Fruit fly (Drosophila melanogaster) Kc167 (cell line): Measurements from ENCODE around the gene Pfdn2.

ENCODE experiments used
- Myc ChIP-seq: fragments of >200 bp; optimal IDR thresholded peaks from 2 replicates; lab custom pipeline; 2017; ENCODE audit warnings: missing external identifiers
- Sin3A ChIP-seq: fragments of >200 bp; optimal IDR thresholded peaks from 2 replicates; lab custom pipeline; 2018; ENCODE audit warnings: missing external identifiers
- h ChIP-seq: fragments of >200 bp; optimal IDR thresholded peaks from 3 replicates; lab custom pipeline; 2018; ENCODE audit warnings: missing external identifiers
- insv ChIP-seq: fragments of >200 bp; optimal IDR thresholded peaks from 3 replicates; lab custom pipeline; 2018; ENCODE audit warnings: missing external identifiers
- psq ChIP-seq: fragments of >200 bp; optimal IDR thresholded peaks from 2 replicates; lab custom pipeline; 2017; ENCODE audit warnings: missing external identifiers
- ttk ChIP-seq: sonication (Bioruptor generic); optimal IDR thresholded peaks from 2 replicates; lab custom pipeline; 2017; ENCODE audit warnings: missing external identifiers

The Pfdn2 gene

DNA sequence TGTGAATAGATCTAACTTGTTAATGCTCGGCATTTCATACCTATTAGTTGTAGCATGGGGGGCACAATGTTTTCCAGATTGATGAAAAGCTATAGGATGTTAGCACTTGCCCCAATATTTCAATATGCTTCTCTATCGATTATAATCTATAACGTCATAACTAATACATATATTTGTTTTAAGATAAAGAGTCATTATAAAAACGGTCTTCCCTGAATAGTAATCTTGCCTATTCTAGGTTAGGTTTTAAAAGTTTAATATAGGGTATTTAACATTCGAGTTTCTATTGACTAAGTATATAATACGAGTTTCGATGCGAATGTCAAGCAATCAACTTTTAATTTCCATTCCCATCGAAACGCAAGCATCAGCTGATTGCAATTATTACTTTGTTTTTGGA, 13.0 kb downstream of the Pfdn2 start, which contains the start of the genes CG6321 and Blos2:
Gene CG6321, minus strand, starts transcription at position 25 of the 400 bp plus-strand sequence.
Gene Blos2, plus strand, starts transcription at position 372 of the 400 bp plus-strand sequence.
- TF ChIP-seq Sin3A (no peak), Myc (lab: Kevin White, UChicago) (no peak)

DNA sequence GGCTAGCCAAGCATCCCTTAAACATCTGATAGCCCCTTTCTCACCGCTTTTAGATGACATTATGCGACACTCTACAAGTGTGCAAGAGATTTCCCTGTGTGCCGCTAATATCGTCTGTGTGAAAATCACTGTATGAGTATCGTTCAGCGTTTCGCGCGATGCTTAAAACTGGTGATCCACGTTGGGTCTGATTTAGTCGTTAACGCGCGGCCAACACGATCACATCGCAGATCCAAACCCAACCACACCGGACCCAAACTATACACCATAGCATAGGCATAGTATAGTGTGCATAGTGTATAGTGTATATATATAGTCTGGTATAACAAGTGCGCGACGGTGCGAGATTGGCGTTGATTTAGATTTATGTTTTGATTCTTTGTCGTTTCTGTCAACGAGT, 20.3 kb downstream of the Pfdn2 start, which contains the start of gene CG7888:
Gene CG7888, plus strand, starts transcription at position 193 of the 400 bp plus-strand sequence.
- TF ChIP-seq h (lab: Kevin White, UChicago), result no peak

DNA sequence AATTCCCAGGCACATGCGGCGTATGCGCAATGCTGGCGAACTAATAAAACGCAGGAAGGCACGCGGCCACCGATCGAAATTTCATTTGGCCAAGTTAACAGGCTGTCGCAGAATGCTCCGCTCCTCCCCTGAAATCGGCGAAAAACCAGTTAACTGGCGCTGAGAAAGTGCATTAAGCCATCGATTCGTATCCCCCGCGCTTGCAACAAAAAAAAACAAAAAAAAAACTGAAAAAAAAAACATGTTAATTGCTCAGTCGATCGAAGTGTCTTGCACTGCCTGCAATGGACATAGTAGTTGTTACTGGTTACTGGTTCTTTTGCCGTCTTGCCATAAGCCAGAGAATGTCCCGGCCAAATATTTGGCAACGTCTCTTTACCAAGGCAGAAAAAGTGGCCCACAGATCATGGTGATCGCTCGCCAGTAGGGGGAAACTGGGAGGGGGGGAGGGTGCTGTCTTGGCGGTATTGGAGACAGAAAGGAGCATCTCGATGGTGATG, 21.4 kb downstream of the Pfdn2 start:
- TF ChIP-seq Sin3A, result no peak
- no peak for TF ChIP-seq ttk (lab: Kevin White, UChicago)

DNA sequence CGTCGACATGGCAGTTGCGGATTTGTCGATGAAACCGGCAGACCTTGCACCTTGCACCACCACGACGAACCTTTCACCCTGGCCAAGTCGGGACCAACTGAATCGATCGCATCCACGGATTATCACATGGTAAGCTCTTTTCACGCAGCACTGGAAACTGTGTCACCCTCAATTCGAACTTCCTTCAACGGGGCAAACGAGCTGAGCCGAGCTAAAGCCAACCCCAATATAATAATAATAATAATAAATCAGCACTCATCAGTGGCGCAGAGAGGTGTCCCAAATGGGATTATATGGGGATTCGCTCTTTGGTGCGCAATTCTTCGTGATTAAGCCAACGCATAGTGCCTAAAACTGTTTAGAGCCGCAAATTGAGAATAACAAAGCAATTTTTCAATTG, 22.9 kb downstream of the Pfdn2 start, which contains the start of gene CG43693:
Gene CG43693, minus strand, starts transcription at position 101 of the 400 bp plus-strand sequence.
- TF ChIP-seq Sin3A, result no peak
- TF ChIP-seq insv (lab: Kevin White, UChicago), result no peak
- TF ChIP-seq h (lab: Kevin White, UChicago), result no peak
- TF ChIP-seq ttk (lab: Kevin White, UChicago), result no peak
- TF ChIP-seq psq (lab: Kevin White, UChicago), result no peak

DNA sequence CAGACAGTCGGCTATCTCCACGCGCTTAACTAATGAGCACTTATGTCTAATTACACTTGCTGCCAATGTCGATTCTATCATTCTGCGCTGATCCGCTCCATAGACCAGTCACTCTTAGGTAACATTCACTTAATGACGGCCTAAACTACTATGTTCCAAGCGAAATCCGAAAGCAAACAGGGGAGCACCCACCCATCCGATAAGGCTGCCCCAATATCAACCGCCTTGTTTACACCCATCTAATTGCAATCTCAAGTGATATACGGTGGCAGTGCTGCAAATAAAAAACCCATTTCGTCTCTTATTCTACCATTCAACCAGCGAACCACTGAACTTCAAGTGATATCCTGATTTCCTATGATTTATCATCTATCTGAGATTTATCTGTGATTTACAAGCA, 24.8 kb downstream of the Pfdn2 start:
- TF ChIP-seq Sin3A, result no peak
- no peak for TF ChIP-seq psq (lab: Kevin White, UChicago)
- TF ChIP-seq h (lab: Kevin White, UChicago), result no peak
- no peak for TF ChIP-seq ttk (lab: Kevin White, UChicago)
- no peak for TF ChIP-seq insv (lab: Kevin White, UChicago)

DNA sequence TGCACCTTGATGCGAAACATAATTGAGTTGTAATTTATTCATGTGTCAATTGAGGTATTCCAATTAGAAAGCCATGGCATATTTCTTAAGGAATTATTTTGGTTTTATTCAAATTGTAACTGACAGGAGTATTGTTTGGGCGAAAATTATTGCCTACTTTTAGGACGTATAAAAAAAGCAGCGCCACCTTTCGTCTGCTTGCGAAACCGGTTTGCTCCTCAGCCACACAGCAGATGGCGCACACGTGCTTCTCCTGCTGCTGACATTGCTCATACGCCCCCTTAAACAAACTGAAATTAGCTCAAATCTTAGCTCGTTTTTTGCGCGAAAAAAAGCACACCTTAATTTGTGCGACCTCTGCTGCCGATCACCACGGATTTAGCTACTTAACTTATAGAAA, 26.3 kb downstream of the Pfdn2 start:
- TF ChIP-seq ttk (lab: Kevin White, UChicago) (no peak), psq (lab: Kevin White, UChicago) (no peak), insv (lab: Kevin White, UChicago) (no peak), Sin3A (no peak), h (lab: Kevin White, UChicago) (no peak), Myc (lab: Kevin White, UChicago) (no peak)

DNA sequence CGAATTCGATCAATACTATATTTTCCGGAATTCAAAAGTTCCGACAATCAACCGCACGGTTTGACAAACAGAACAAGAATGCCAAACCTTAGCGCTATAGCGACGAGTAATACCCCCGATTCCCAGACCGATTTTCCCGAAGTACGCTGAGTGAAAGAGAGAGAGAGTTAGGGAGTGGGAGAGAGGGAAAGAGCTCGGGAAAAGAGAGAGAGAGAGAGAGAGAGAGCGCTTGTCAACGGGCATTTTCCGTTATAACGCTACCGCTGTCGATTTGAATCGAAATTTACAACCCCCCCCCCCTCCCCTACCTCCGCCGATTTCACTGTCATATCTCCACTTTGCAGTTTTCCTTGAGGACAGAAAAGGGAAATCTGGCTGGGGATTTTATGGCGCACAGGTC, 27.6 kb downstream of the Pfdn2 start:
- TF ChIP-seq Myc (lab: Kevin White, UChicago) (no peak), ttk (lab: Kevin White, UChicago) (no peak), insv (lab: Kevin White, UChicago) (no peak), Sin3A (no peak)

DNA sequence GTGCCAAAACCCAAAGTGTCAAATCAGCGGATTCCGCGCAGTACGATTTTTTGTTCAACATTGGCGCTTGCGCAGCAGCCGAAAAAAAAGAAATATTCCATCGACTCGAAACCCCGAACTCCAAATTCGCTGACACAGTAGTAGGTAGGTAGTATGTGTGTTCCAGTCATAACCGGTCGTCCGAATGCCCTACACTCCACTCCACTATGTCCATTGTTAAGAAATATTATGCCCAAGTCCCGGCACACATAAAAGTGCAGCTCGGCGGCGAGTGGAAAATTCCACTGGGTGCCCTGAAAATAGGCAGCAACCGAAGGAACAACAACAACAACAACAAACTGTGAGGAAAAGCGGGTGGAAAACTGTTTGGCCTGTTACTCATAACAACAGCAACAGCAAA, 29.2 kb downstream of the Pfdn2 start:
- no peak for TF ChIP-seq Sin3A
- TF ChIP-seq psq (lab: Kevin White, UChicago), result no peak
- TF ChIP-seq h (lab: Kevin White, UChicago), result no peak

DNA sequence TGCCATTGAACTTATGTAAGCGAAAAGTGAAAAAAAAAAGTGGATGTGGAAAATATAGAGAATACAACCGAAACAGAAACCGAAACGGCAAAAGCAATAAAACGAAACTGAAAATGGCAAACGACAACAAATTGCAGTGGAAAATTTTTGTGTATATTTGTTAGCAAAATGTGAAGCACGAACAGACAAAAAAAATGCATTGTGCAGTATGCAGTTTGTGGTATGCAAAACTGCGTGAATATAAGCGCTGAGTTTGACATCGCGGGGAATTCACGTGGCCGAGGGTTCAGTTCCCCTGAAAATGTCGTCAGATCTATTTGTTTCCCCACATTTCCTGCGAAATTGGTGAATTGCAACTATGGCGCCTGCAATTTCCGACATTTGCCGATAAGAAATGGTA, 30.5 kb downstream of the Pfdn2 start:
- no peak for TF ChIP-seq ttk (lab: Kevin White, UChicago)
- TF ChIP-seq h (lab: Kevin White, UChicago), result no peak
- no peak for TF ChIP-seq insv (lab: Kevin White, UChicago)
- TF ChIP-seq Sin3A, result no peak
- TF ChIP-seq Myc (lab: Kevin White, UChicago), result no peak
- TF ChIP-seq psq (lab: Kevin White, UChicago), result no peak

DNA sequence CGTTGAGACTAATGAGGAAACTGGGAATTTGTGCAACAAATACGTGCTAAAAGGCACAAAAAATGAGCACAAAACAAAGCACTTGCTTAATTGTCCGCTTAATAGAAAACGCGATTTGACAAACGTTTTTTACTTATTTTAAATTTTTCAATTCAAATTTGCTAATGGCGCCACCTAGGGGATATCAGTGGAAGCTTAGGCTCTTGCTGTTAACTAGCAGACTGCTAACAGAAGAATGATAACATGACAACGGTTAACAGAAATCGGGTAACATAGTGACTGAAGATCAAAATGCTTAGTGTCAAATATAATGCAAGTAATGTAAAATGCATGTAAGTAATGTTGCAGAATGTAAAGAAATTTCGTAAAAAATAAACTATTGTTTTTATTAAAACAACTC, 33.0 kb downstream of the Pfdn2 start:
- TF ChIP-seq h (lab: Kevin White, UChicago), result no peak
- TF ChIP-seq ttk (lab: Kevin White, UChicago), result no peak
- TF ChIP-seq Myc (lab: Kevin White, UChicago), result no peak

DNA sequence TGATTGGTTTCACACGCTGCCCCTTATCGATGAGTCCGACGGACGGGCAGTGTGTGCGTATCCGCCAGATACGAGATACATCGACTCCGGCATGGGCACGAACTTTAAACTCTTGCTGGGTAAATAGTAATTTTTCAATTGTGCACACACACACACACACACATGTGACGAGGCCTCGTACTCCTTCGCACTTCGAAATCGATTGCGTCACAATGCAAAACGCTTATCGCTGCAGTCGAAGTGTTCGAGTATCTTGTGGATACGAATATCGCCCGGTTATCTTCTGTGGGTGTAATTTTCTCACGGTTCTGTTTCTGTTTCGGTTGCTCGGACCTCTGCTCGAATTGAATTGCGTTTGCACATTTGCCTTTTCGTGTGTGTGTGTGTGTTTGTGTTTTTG, 39.1 kb downstream of the Pfdn2 start:
- no peak for TF ChIP-seq psq (lab: Kevin White, UChicago)

DNA sequence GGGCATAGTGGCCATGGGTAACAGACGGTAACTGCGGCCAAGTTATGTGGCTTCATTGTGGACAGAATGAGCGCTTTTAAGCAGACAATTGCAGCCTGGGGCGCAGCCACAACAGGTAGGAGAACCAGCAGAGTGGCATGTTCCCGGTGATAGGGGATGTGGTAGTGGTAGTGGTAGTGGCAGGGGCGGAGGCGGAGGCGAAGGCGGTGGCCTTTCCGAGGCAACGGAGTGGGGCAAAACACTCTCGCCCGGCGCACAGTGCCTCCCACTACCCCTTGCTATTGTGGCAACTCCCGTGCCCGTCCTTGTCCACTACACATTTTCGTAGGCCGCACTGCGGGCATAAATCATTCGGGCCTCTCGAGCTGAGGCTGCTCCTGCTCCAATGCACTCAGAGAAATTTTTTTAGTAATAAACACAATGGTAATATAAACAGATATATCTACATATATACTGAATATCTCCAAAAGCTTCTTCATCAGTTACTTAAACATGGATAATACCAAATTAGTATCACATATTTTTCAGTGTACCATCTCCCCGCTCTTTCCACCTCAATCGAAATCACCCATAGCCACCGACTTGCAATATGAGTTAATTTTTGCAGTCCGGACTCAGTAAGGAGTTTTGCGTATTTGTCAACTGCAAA, 40.7 kb downstream of the Pfdn2 start:
- TF ChIP-seq insv (lab: Kevin White, UChicago) (no peak), ttk (lab: Kevin White, UChicago) (no peak), Sin3A (no peak)

DNA sequence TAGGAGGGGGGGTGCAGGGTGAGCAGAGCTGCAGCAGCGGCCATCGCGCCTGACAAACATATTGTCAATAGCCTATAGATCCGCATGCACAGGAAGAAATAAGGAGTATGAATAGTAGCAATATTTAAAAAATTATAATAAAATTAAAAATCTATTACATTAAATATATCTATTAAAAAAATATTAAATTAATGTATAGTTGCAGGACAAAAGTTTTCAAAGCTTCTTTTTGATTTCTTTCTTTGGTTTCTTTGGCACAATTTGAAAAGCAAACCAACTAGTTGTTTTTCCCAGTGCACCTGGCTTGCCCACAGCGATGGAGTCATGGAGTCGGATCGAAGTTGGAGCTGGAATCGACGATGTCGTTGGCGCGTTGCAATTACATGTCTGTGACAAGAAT, 42.4 kb downstream of the Pfdn2 start:
- no peak for TF ChIP-seq insv (lab: Kevin White, UChicago)
- no peak for TF ChIP-seq psq (lab: Kevin White, UChicago)

DNA sequence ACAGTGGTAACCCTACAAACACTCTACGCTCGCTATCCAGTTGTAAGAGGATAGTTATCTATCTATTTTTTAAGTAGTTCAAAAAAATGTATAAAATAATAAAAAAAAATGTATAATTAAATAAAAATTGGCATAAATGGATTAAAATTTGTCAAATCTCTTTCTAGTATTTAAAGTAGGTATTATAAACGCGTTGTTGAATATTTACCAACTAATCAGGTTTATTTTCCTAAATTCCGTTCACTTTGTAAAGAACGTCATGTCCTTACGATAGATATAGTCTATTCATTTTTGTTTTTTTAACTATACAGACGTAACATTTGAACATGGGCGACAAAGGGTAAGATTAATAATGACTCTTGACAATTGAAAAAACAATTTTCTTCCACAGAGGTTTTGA, 46.9 kb downstream of the Pfdn2 start, which contains the start of gene CG32081:
Gene CG32081, plus strand, starts transcription at position 301 of the 400 bp plus-strand sequence.
- no peak for TF ChIP-seq Myc (lab: Kevin White, UChicago)
- TF ChIP-seq h (lab: Kevin White, UChicago), result no peak
- no peak for TF ChIP-seq ttk (lab: Kevin White, UChicago)
- TF ChIP-seq insv (lab: Kevin White, UChicago), result no peak
- no peak for TF ChIP-seq Sin3A
- no peak for TF ChIP-seq psq (lab: Kevin White, UChicago)
